Worm (Caenorhabditis elegans) whole organism, young adult: ENCODE measurements around the gene col-79.

Experiments
- B0261.1 ChIP-seq: sonication (generic microtip); optimal IDR thresholded peaks from 2 replicates; lab custom pipeline; 2016; ENCODE audit warnings: mild to moderate bottlenecking, missing genetic modification characterization, moderate library complexity, missing compliant biosample characterization
- C06A6.2 ChIP-seq: fragments of 200-800 bp; sonication (Bioruptor generic); conservative IDR thresholded peaks from 2 replicates; pipeline ENCODE4 v1.3.6; 2022; ENCODE audit warnings: missing genetic modification characterization, missing compliant biosample characterization
- C17E4.6 ChIP-seq: fragments of 200-800 bp; sonication (Bioruptor generic); IDR thresholded peaks from 2 replicates; pipeline ENCODE4 v1.3.6; 2022; ENCODE audit warnings: missing genetic modification reagents, missing genetic modification characterization, missing compliant biosample characterization
- F10E7.11 ChIP-seq: sonication (generic microtip); optimal IDR thresholded peaks from 2 replicates; lab custom pipeline; 2017; ENCODE audit warnings: mild to moderate bottlenecking, missing genetic modification characterization, moderate library complexity, missing compliant biosample characterization
- F33H1.4 ChIP-seq: fragments of 200-800 bp; sonication (Bioruptor generic); IDR thresholded peaks from 2 replicates; pipeline ENCODE4 v1.3.6; 2022; ENCODE audit warnings: missing genetic modification reagents, missing genetic modification characterization, missing compliant biosample characterization
- F49E8.2 ChIP-seq: sonication (generic microtip); optimal IDR thresholded peaks from 3 replicates; lab custom pipeline; 2017; ENCODE audit warnings: missing genetic modification characterization, mild to moderate bottlenecking, missing compliant biosample characterization, antibody characterized with exemption, moderate library complexity; ENCODE audit not compliant: insufficient read depth
- F52B5.7 ChIP-seq: sonication (generic microtip); optimal IDR thresholded peaks from 2 replicates; lab custom pipeline; 2016; ENCODE audit warnings: mild to moderate bottlenecking, missing genetic modification characterization, missing compliant biosample characterization
- T26A5.8 ChIP-seq: sonication (generic microtip); optimal IDR thresholded peaks from 2 replicates; lab custom pipeline; 2016; ENCODE audit warnings: missing genetic modification characterization, missing compliant biosample characterization
- Y53G8AR.9 ChIP-seq: fragments of 200-800 bp; sonication (Bioruptor generic); conservative IDR thresholded peaks from 2 replicates; pipeline ENCODE4 v1.3.6; 2022; ENCODE audit warnings: missing genetic modification reagents, missing genetic modification characterization, missing compliant biosample characterization
- Y56A3A.18 ChIP-seq: fragments of 200-800 bp; sonication (Bioruptor generic); IDR thresholded peaks from 2 replicates; pipeline ENCODE4 v1.3.6; 2022; ENCODE audit warnings: missing genetic modification reagents, missing genetic modification characterization, missing compliant biosample characterization
- Y67H2A.10 ChIP-seq: fragments of 200-800 bp; sonication (Bioruptor generic); conservative IDR thresholded peaks from 2 replicates; pipeline ENCODE4 v1.3.6; 2022; ENCODE audit warnings: missing genetic modification reagents, missing genetic modification characterization, missing compliant biosample characterization
- atf-7 ChIP-seq: sonication (generic microtip); optimal IDR thresholded peaks from 2 replicates; lab custom pipeline; 2017; ENCODE audit warnings: mild to moderate bottlenecking, missing genetic modification characterization, missing compliant biosample characterization
- attf-5 ChIP-seq: fragments of 200-800 bp; sonication (Bioruptor generic); optimal IDR thresholded peaks from 2 replicates; lab custom pipeline; 2018; ENCODE audit warnings: mild to moderate bottlenecking, missing genetic modification characterization, missing compliant biosample characterization
- cebp-2 ChIP-seq: fragments of 200-800 bp; sonication (Bioruptor generic); IDR thresholded peaks from 2 replicates; pipeline ENCODE4 v1.3.6; 2022; ENCODE audit warnings: missing genetic modification characterization, missing compliant biosample characterization
- ceh-27 ChIP-seq: fragments of 200-800 bp; sonication (Bioruptor generic); optimal IDR thresholded peaks from 2 replicates; lab custom pipeline; 2018; ENCODE audit warnings: mild to moderate bottlenecking, missing genetic modification characterization, moderate library complexity, missing compliant biosample characterization
- ceh-58 ChIP-seq: fragments of 200-800 bp; sonication (Bioruptor generic); IDR thresholded peaks from 2 replicates; pipeline ENCODE4 v1.3.6; 2022; ENCODE audit warnings: missing genetic modification characterization, missing compliant biosample characterization
- ceh-79 ChIP-seq: sonication (generic microtip); optimal IDR thresholded peaks from 2 replicates; lab custom pipeline; 2017; ENCODE audit warnings: mild to moderate bottlenecking, missing genetic modification characterization, missing compliant biosample characterization
- dox-1 ChIP-seq: fragments of 200-800 bp; sonication (Bioruptor generic); IDR thresholded peaks from 2 replicates; pipeline ENCODE4 v1.3.6; 2022; ENCODE audit warnings: missing genetic modification reagents, missing genetic modification characterization, missing compliant biosample characterization
- dpl-1 ChIP-seq: fragments of 150-350 bp; optimal IDR thresholded peaks from 2 replicates; lab custom pipeline; 2014; ENCODE audit warnings: missing biosample characterization, missing genetic modification reagents, missing genetic modification characterization
- fkh-3 ChIP-seq: sonication (generic microtip); optimal IDR thresholded peaks from 2 replicates; lab custom pipeline; 2016; ENCODE audit warnings: mild to moderate bottlenecking, missing genetic modification characterization, missing compliant biosample characterization
- him-1 ChIP-seq: sonication (generic microtip); optimal IDR thresholded peaks from 2 replicates; lab custom pipeline; 2016; ENCODE audit warnings: missing genotype, missing genetic modification reagents, missing genetic modification characterization, missing compliant biosample characterization
- hsf-1 ChIP-seq: fragments of 200-800 bp; sonication (Bioruptor generic); IDR thresholded peaks from 2 replicates; pipeline ENCODE4 v1.3.6; 2022; ENCODE audit warnings: missing genetic modification reagents, missing genetic modification characterization, missing compliant biosample characterization
- let-526 ChIP-seq: fragments of 200-800 bp; sonication (Bioruptor generic); IDR thresholded peaks from 2 replicates; pipeline ENCODE4 v1.3.6; 2022; ENCODE audit warnings: missing genetic modification reagents, missing genetic modification characterization, missing compliant biosample characterization
- let-607 ChIP-seq, 2 experiments: fragments of 200-800 bp in 1 of 2; sonication (Bioruptor generic) in 1 of 2; sonication (generic microtip) in 1 of 2; optimal IDR thresholded peaks; 2 replicates each; lab custom pipeline; 2016 to 2018; ENCODE audit warnings: mild to moderate bottlenecking in 2 of 2, missing compliant biosample characterization in 2 of 2, missing genetic modification characterization in 2 of 2, moderate library complexity in 2 of 2, missing genotype in 1 of 2
- lin-26 ChIP-seq: fragments of 200-800 bp; sonication (Bioruptor generic); IDR thresholded peaks from 2 replicates; pipeline ENCODE4 v1.3.6; 2022; ENCODE audit warnings: missing genetic modification reagents, missing genetic modification characterization, missing compliant biosample characterization
- lin-54 ChIP-seq: fragments of 200-800 bp; sonication (Bioruptor generic); optimal IDR thresholded peaks from 2 replicates; lab custom pipeline; 2018; ENCODE audit warnings: mild to moderate bottlenecking, missing genetic modification characterization, missing compliant biosample characterization
- lsy-27 ChIP-seq: sonication (generic microtip); optimal IDR thresholded peaks from 2 replicates; lab custom pipeline; 2017; ENCODE audit warnings: missing genetic modification characterization, mild to moderate bottlenecking, missing compliant biosample characterization, antibody characterized with exemption, missing genotype, borderline replicate concordance; ENCODE audit not compliant: insufficient read depth
- madf-10 ChIP-seq: sonication (generic microtip); optimal IDR thresholded peaks from 2 replicates; lab custom pipeline; 2016; ENCODE audit warnings: mild to moderate bottlenecking, missing genetic modification characterization, missing compliant biosample characterization
- madf-3 ChIP-seq: fragments of 200-800 bp; sonication (Bioruptor generic); IDR thresholded peaks from 2 replicates; pipeline ENCODE4 v1.3.6; 2022; ENCODE audit warnings: missing genetic modification reagents, missing genetic modification characterization, missing compliant biosample characterization
- mel-28 ChIP-seq: sonication (generic microtip); optimal IDR thresholded peaks from 2 replicates; lab custom pipeline; 2016; ENCODE audit warnings: borderline replicate concordance, mild to moderate bottlenecking, missing genetic modification characterization, missing compliant biosample characterization
- mes-4 ChIP-seq: sonication (generic microtip); optimal IDR thresholded peaks from 2 replicates; lab custom pipeline; 2016; ENCODE audit warnings: missing genotype, missing genetic modification characterization, missing compliant biosample characterization
- nfya-2 ChIP-seq: fragments of 200-800 bp; sonication (Bioruptor generic); IDR thresholded peaks from 2 replicates; pipeline ENCODE4 v1.3.6; 2022; ENCODE audit warnings: missing genetic modification reagents, missing genetic modification characterization, missing compliant biosample characterization
- nhr-179 ChIP-seq: sonication (generic microtip); optimal IDR thresholded peaks from 2 replicates; lab custom pipeline; 2016; ENCODE audit warnings: mild to moderate bottlenecking, missing genetic modification characterization, missing compliant biosample characterization
- nhr-27 ChIP-seq: fragments of 200-800 bp; sonication (Bioruptor generic); optimal IDR thresholded peaks from 2 replicates; lab custom pipeline; 2018; ENCODE audit warnings: mild to moderate bottlenecking, missing genetic modification characterization, moderate library complexity, missing compliant biosample characterization
- nhr-90 ChIP-seq: sonication (generic microtip); optimal IDR thresholded peaks from 2 replicates; lab custom pipeline; 2016; ENCODE audit warnings: missing genotype, mild to moderate bottlenecking, missing genetic modification characterization, missing compliant biosample characterization
- pha-4 ChIP-seq: fragments of 150-350 bp; sonication (generic microtip); optimal IDR thresholded peaks from 2 replicates; lab custom pipeline; 2014; ENCODE audit warnings: missing biosample characterization, missing genetic modification reagents, missing genetic modification characterization
- repo-1 ChIP-seq: sonication (generic microtip); optimal IDR thresholded peaks from 2 replicates; lab custom pipeline; 2017; ENCODE audit warnings: mild to moderate bottlenecking, missing genetic modification characterization, missing compliant biosample characterization
- snpc-3.4 ChIP-seq: sonication (generic microtip); optimal IDR thresholded peaks from 2 replicates; lab custom pipeline; 2017; ENCODE audit warnings: missing genetic modification characterization, mild to moderate bottlenecking, missing compliant biosample characterization, antibody characterized with exemption, moderate library complexity, missing genotype, missing genetic modification reagents
- tlf-1 ChIP-seq: fragments of 200-800 bp; sonication (Bioruptor generic); optimal IDR thresholded peaks from 2 replicates; lab custom pipeline; 2018; ENCODE audit warnings: mild to moderate bottlenecking, missing genetic modification characterization, missing compliant biosample characterization
- unc-130 ChIP-seq: sonication (generic microtip); optimal IDR thresholded peaks from 2 replicates; lab custom pipeline; 2016; ENCODE audit warnings: missing genetic modification reagents, missing genetic modification characterization, missing compliant biosample characterization
- xnd-1 ChIP-seq: sonication (generic microtip); optimal IDR thresholded peaks from 2 replicates; lab custom pipeline; 2016; ENCODE audit warnings: missing genotype, missing genetic modification reagents, missing genetic modification characterization, missing compliant biosample characterization
- zim-3 ChIP-seq: sonication (generic microtip); optimal IDR thresholded peaks from 2 replicates; lab custom pipeline; 2017; ENCODE audit warnings: mild to moderate bottlenecking, missing genetic modification characterization, moderate library complexity, missing compliant biosample characterization
- ztf-18 ChIP-seq: sonication (generic microtip); optimal IDR thresholded peaks from 2 replicates; lab custom pipeline; 2016; ENCODE audit warnings: missing genotype, mild to moderate bottlenecking, missing genetic modification characterization, missing compliant biosample characterization
- ztf-25 ChIP-seq: fragments of 200-800 bp; sonication (Bioruptor generic); IDR thresholded peaks from 2 replicates; pipeline ENCODE4 v1.3.6; 2022; ENCODE audit warnings: missing genetic modification reagents, missing genetic modification characterization, missing compliant biosample characterization
- ztf-3 ChIP-seq: fragments of 200-800 bp; sonication (Bioruptor generic); optimal IDR thresholded peaks from 2 replicates; lab custom pipeline; 2018; ENCODE audit warnings: mild to moderate bottlenecking, missing genetic modification characterization, missing compliant biosample characterization
- ztf-6 ChIP-seq: fragments of 200-800 bp; sonication (Bioruptor generic); IDR thresholded peaks from 2 replicates; pipeline ENCODE4 v1.3.6; 2022; ENCODE audit warnings: missing genetic modification reagents, missing genetic modification characterization, missing compliant biosample characterization

col-79 gene

DNA sequence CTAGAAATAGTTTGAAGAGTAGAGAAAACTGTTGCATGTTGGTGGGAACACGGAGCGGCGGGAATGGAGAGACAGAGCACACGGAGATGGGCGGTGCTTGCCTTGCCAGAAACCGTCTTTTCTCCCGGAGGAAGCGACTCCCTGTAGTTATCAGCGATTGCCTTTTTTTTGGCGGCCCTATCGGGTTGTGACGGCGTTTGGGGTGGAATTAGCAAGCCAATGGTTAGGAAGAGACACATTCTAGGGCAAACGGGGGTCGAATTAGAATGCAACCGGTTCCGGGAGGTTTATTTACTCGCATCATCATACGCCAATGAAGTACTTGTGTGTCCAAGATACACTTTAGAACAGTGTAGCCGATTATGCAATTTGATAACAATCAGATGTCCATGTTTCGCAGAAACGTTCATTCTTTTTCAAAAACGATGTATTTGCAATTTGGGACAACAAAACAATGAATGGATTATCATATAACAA is 45.7 kb upstream of the col-79 start, which contains the start of gene lact-3 (continued):
- TF ChIP-seq Y56A3A.18 (GFP tag; lab: Robert Waterston, UW), result peak; percentile 25; the same call in 1 of the 2 replicates
- peak; percentile 31 for TF ChIP-seq F33H1.4
- no peak for TF ChIP-seq ztf-18 (tag; lab: Kevin White, UChicago)
- TF ChIP-seq lsy-27, result no peak
- TF ChIP-seq madf-10 (tag; lab: Kevin White, UChicago), result no peak
- peak; percentile 16 for TF ChIP-seq him-1 (tag; lab: Kevin White, UChicago)
- TF ChIP-seq dox-1 (GFP tag; lab: Robert Waterston, UW), result no peak
- TF ChIP-seq lin-54 (GFP tag; lab: Kevin White, UChicago), result peak; percentile 52
- peak; percentile 37 for TF ChIP-seq xnd-1 (tag; lab: Kevin White, UChicago)
- TF ChIP-seq madf-3, result peak; percentile 80; the same call in 1 of the 2 replicates
- no peak for TF ChIP-seq nhr-90 (tag; lab: Kevin White, UChicago)
- 0 out of 2 replicates have a peak, but pooled peaks have one; percentile 59 for TF ChIP-seq lin-26 (GFP tag; lab: Robert Waterston, UW)
- peak; percentile 70 for TF ChIP-seq F49E8.2 (tag; lab: Kevin White, UChicago)

DNA sequence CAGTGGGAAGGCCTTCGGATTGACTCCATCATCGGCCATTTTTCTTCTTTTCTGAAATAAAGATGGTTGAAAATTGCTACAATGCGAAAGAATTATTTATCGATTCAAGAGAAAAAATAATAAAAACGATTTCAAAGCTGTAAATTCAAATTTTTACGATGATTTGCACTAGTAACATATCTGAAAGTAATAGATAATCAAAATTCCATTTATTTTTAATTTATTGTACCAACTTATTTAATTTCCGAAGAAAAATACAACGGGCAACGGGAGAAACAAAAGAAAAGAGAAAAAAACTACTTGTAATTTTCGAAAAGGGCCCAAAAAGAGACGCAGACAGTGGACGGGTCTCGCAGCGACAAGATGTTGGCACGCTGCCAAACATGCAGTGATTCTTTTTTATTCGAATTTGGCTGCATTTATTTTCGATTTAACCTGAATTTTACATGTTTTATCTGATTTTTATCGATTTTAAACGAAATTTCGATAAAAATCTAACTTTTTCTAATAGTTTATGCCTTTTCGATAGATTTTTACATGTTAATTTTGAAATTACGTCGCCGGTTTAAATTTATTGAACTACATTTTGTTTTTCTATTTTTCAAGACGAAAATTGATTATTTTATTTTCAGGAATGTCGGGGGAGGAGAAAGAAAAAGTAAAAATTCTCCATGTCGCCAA is 44.7 kb upstream of the col-79 start, which contains the start of the genes snu-13 and rsp-7:
snu-13 (minus strand) TSS at position 51 of the 681 bp plus-strand sequence.
rsp-7 (plus strand) TSS at position 631 of the 681 bp plus-strand sequence.
- TF ChIP-seq Y53G8AR.9, result no peak
- TF ChIP-seq cebp-2 (GFP tag; lab: Robert Waterston, UW), result no peak
- no peak for TF ChIP-seq let-526
- no peak for TF ChIP-seq ceh-79
- TF ChIP-seq dpl-1 (GFP tag; lab: Kevin White, UChicago), result peak; percentile 21
- TF ChIP-seq ceh-27, result peak; percentile 28
- TF ChIP-seq hsf-1, result no peak
- TF ChIP-seq T26A5.8 (tag; lab: Kevin White, UChicago), result no peak
- TF ChIP-seq unc-130 (GFP tag; lab: Kevin White, UChicago), result no peak
- TF ChIP-seq ztf-18 (tag; lab: Kevin White, UChicago), result peak; percentile 3
- no peak for TF ChIP-seq F52B5.7 (tag; lab: Kevin White, UChicago)
- TF ChIP-seq ceh-58 (GFP tag; lab: Robert Waterston, UW), result no peak
- no peak for TF ChIP-seq nhr-27 (tag; lab: Kevin White, UChicago)
- TF ChIP-seq tlf-1 (GFP tag; lab: Kevin White, UChicago), result peak; percentile 54
- no peak for TF ChIP-seq snpc-3.4 (tag; lab: Kevin White, UChicago)
- TF ChIP-seq C17E4.6 (GFP tag; lab: Robert Waterston, UW), result no peak
- no peak for TF ChIP-seq F10E7.11 (tag; lab: Kevin White, UChicago)
- TF ChIP-seq let-607 (tag; optimal IDR thresholded peaks at IDR 0.05; lab: Kevin White, UChicago), result no peak
- no peak for TF ChIP-seq zim-3 (tag; lab: Kevin White, UChicago)
- TF ChIP-seq atf-7 (tag; lab: Kevin White, UChicago), result no peak
- TF ChIP-seq attf-5, result peak; percentile 69
- TF ChIP-seq nfya-2 (GFP tag; lab: Robert Waterston, UW), result no peak
- TF ChIP-seq C06A6.2 (GFP tag; lab: Robert Waterston, UW), result 0 out of 2 replicates have a peak, but pooled peaks have one; percentile 23
- TF ChIP-seq F33H1.4, result peak; percentile 91
- no peak for TF ChIP-seq nhr-179 (tag; lab: Kevin White, UChicago)
- no peak for TF ChIP-seq Y67H2A.10 (GFP tag; lab: Robert Waterston, UW)
- TF ChIP-seq fkh-3 (tag; lab: Kevin White, UChicago), result no peak
- TF ChIP-seq pha-4 (tag; lab: Kevin White, UChicago), result no peak
- TF ChIP-seq B0261.1 (tag; lab: Kevin White, UChicago), result no peak
- no peak for TF ChIP-seq mes-4
- no peak for TF ChIP-seq repo-1
- TF ChIP-seq ztf-3, result no peak
- TF ChIP-seq mel-28, result no peak
- no peak for TF ChIP-seq ztf-6 (GFP tag; lab: Robert Waterston, UW)
- TF ChIP-seq ztf-25, result no peak
